Worm (Caenorhabditis elegans): ENCODE results near the gene T16G12.6.
"Not testable (repeated sequence)": the region's sequence is repeated elsewhere in the genome, so short reads cannot be mapped to it uniquely, and the experiment has no call there.

- TF ChIP-seq pros-1 (tag; optimal IDR thresholded peaks at IDR 0.05); ceh-24 (tag; optimal IDR thresholded peaks at IDR 0.05); pag-3 (tag; optimal IDR thresholded peaks at IDR 0.05; ENCODE audit: borderline replicate concordance); ceh-14 (tag; optimal IDR thresholded peaks at IDR 0.05); dmd-4 (tag; optimal IDR thresholded peaks at IDR 0.05; ENCODE audit: borderline replicate concordance); F13H6.1 (tag; optimal IDR thresholded peaks at IDR 0.05); rnt-1 (tag; optimal IDR thresholded peaks at IDR 0.05); hlh-13 (GFP tag; optimal IDR thresholded peaks at IDR 0.05): not testable (repeated sequence)
Observed at ce11 chrIII:10053312-10053711, 16.1 kb upstream of the T16G12.6 start, which contains the start of gene T16G12.12.

Measured in whole organism, late embryonic.